Worm (Caenorhabditis elegans) whole organism, late embryonic: ENCODE measurements around the gene grd-9.

Experiments
- ets-4 ChIP-seq: sonication (generic microtip); optimal IDR thresholded peaks from 2 replicates; lab custom pipeline; 2016; ENCODE audit warnings: missing genetic modification characterization, missing compliant biosample characterization
- pros-1 ChIP-seq: fragments of 150-350 bp; optimal IDR thresholded peaks from 2 replicates; lab custom pipeline; 2014; ENCODE audit warnings: missing biosample characterization, missing genetic modification reagents, missing genetic modification characterization

DNA sequence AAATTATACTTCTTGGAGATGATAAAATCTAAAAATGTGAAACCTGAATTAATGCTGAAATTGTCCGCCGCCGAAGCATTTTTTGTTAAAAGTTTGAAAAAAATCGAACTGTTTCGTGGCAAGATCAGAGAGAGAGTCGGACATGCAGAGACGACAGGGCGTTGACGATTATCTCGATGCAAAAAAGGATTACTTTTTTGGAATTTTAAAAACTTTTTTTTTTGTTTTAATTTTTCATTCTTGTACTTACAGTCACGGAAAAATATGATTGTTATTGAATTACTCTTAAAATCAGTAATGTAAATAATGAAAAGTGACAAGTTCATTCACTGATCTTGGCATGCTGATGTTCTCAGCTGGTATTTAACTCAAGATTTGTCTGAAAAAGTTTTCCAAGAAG lies 41.6 kb downstream of the grd-9 start, which contains the start of the genes M03F8.5 and M03F8.7:
- TF ChIP-seq pros-1 (tag; lab: Kevin White, UChicago) (no peak), ets-4 (tag; lab: Kevin White, UChicago) (no peak)
